Worm (Caenorhabditis elegans) whole organism, young adult: ENCODE measurements around the gene btb-9.

ENCODE experiments used
- B0019.2 ChIP-seq: fragments of 200-800 bp; sonication (Bioruptor generic); conservative IDR thresholded peaks from 2 replicates; pipeline ENCODE4 v1.3.6; 2022; ENCODE audit warnings: missing genetic modification reagents, missing genetic modification characterization, missing compliant biosample characterization
- F39B2.1 ChIP-seq: fragments of 200-800 bp; sonication (Bioruptor generic); IDR thresholded peaks from 2 replicates; pipeline ENCODE4 v1.3.6; 2022; ENCODE audit warnings: missing genetic modification reagents, missing genetic modification characterization, missing compliant biosample characterization
- F57A8.1 ChIP-seq: fragments of 200-800 bp; sonication (Bioruptor generic); optimal IDR thresholded peaks from 2 replicates; lab custom pipeline; 2018; ENCODE audit warnings: mild to moderate bottlenecking, missing genetic modification characterization, moderate library complexity, missing compliant biosample characterization
- K12H6.12 ChIP-seq: fragments of 200-800 bp; sonication (Bioruptor generic); optimal IDR thresholded peaks from 2 replicates; lab custom pipeline; 2018; ENCODE audit warnings: mild to moderate bottlenecking, missing genetic modification characterization, missing compliant biosample characterization
- akir-1 ChIP-seq: fragments of 200-800 bp; sonication (Bioruptor generic); optimal IDR thresholded peaks from 2 replicates; lab custom pipeline; 2018; ENCODE audit warnings: mild to moderate bottlenecking, missing genetic modification characterization, moderate library complexity, missing compliant biosample characterization
- dpl-1 ChIP-seq: fragments of 150-350 bp; optimal IDR thresholded peaks from 2 replicates; lab custom pipeline; 2014; ENCODE audit warnings: missing biosample characterization, missing genetic modification reagents, missing genetic modification characterization
- lin-40 ChIP-seq: sonication (generic microtip); optimal IDR thresholded peaks from 2 replicates; lab custom pipeline; 2016; ENCODE audit warnings: missing genetic modification characterization, mild to moderate bottlenecking, missing compliant biosample characterization, missing genotype, missing genetic modification reagents
- lsy-27 ChIP-seq: sonication (generic microtip); optimal IDR thresholded peaks from 2 replicates; lab custom pipeline; 2017; ENCODE audit warnings: missing genetic modification characterization, mild to moderate bottlenecking, missing compliant biosample characterization, antibody characterized with exemption, missing genotype, borderline replicate concordance; ENCODE audit not compliant: insufficient read depth
- unc-62 ChIP-seq: fragments of 150-350 bp; optimal IDR thresholded peaks from 2 replicates; lab custom pipeline; 2014; ENCODE audit warnings: missing biosample characterization, missing genetic modification reagents, missing genetic modification characterization
- ztf-22 ChIP-seq: fragments of 200-800 bp; sonication (Bioruptor generic); optimal IDR thresholded peaks from 2 replicates; lab custom pipeline; 2018; ENCODE audit warnings: mild to moderate bottlenecking, missing genetic modification characterization, moderate library complexity, missing compliant biosample characterization

DNA sequence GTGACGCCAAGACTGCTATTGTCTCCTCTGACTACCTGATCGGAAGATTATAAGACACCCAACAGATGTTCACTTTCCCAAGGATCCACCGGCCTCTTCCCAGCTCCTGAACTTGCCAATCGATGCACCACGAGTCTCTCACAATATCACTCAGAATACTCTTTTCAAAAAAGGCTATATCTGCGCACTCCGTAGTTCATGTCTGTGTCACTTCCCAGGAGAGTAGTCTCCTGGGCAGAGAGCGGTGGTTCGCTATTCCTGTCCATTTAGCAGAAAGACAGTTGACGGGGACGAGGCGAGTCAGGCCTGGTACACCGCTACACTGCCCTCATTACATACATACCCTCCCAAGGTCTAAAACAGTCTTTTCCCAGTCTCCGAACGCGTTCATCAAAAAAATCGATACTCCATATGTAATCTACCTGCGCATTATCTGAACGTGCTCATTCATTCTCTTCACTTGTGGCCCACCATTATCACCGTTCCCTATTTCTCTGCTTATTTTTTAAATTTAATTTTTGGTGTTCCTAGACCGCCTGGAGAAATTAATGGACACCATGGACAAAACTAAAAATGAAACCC lies 13.4 kb upstream of the btb-9 start, which contains the start of gene btb-6:
- TF ChIP-seq lin-40 (no peak), akir-1 (GFP tag; lab: Kevin White, UChicago) (no peak), lsy-27 (tag; lab: Kevin White, UChicago) (no peak), unc-62 (GFP tag; lab: Kevin White, UChicago) (no peak), B0019.2 (no peak), K12H6.12 (tag; lab: Kevin White, UChicago) (no peak), F39B2.1 (no peak), ztf-22 (GFP tag; lab: Kevin White, UChicago) (no peak), dpl-1 (GFP tag; lab: Kevin White, UChicago) (no peak), F57A8.1 (GFP tag; lab: Kevin White, UChicago) (no peak)
